Worm (Caenorhabditis elegans) whole organism, early embryonic: Measurements from ENCODE around the gene Y48B6A.1.

ENCODE experiments used
- F13C5.2 ChIP-seq: sonication (generic microtip); optimal IDR thresholded peaks from 2 replicates; lab custom pipeline; 2017; ENCODE audit warnings: mild to moderate bottlenecking, missing genetic modification characterization, inconsistent platforms, missing compliant biosample characterization
- aly-1 ChIP-seq: sonication (generic microtip); optimal IDR thresholded peaks from 2 replicates; lab custom pipeline; 2016; ENCODE audit warnings: missing genetic modification characterization, missing compliant biosample characterization
- ama-1 ChIP-seq: fragments of 150-350 bp; optimal IDR thresholded peaks from 2 replicates; lab custom pipeline; 2014
- ceh-13 ChIP-seq: fragments of 200-800 bp; sonication (Bioruptor generic); optimal IDR thresholded peaks from 2 replicates; lab custom pipeline; 2018; ENCODE audit warnings: mild to moderate bottlenecking, missing genetic modification characterization, missing compliant biosample characterization
- ets-7 ChIP-seq: sonication (generic microtip); optimal IDR thresholded peaks from 2 replicates; lab custom pipeline; 2016; ENCODE audit warnings: missing genotype, missing genetic modification characterization, missing compliant biosample characterization
- flt-1 ChIP-seq: fragments of 200-800 bp; sonication (Bioruptor generic); IDR thresholded peaks from 2 replicates; pipeline ENCODE4 v1.3.6; 2022; ENCODE audit warnings: missing genetic modification characterization, missing compliant biosample characterization
- hmbx-1 ChIP-seq: sonication (generic microtip); optimal IDR thresholded peaks from 2 replicates; lab custom pipeline; 2016; ENCODE audit warnings: mild to moderate bottlenecking, missing genetic modification characterization, missing compliant biosample characterization
- hnd-1 ChIP-seq: sonication (generic microtip); optimal IDR thresholded peaks from 2 replicates; lab custom pipeline; 2016; ENCODE audit warnings: missing genetic modification characterization, missing compliant biosample characterization
- sea-1 ChIP-seq: fragments of 200-800 bp; sonication (Bioruptor generic); conservative IDR thresholded peaks from 2 replicates; pipeline ENCODE4 v1.3.6; 2022; ENCODE audit warnings: missing genetic modification characterization, missing compliant biosample characterization
- tbx-11 ChIP-seq: fragments of 200-800 bp; sonication (Bioruptor generic); IDR thresholded peaks from 2 replicates; pipeline ENCODE4 v1.3.6; 2022; ENCODE audit warnings: missing genetic modification characterization, missing compliant biosample characterization
- tbx-37 ChIP-seq: fragments of 200-800 bp; sonication (Bioruptor generic); conservative IDR thresholded peaks from 2 replicates; pipeline ENCODE4 v1.3.6; 2022; ENCODE audit warnings: missing genetic modification reagents, missing genetic modification characterization, missing compliant biosample characterization
- tra-4 ChIP-seq: sonication (generic microtip); optimal IDR thresholded peaks from 2 replicates; lab custom pipeline; 2017; ENCODE audit warnings: missing genetic modification characterization, missing compliant biosample characterization

DNA sequence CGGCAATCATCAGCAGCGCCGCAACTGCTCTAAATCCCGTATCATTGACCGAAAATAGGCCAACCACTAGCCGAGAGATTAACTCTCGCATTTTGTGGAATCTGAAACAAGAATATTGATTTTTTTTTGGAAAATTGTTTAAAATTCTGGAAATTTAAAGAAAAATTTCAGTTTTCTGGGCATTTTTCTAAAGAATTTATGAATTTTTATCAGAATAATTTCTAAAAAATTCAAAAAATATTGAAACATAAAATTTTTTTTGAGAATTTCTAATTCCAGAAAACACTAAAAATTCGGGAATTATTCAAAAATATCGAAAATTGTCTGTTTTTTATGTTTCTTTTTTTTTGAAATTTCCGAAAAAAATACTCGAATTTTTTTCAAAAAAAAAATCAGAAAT, 21.4 kb downstream of the Y48B6A.1 start, which contains the start of gene algn-3:
- no peak for TF ChIP-seq F13C5.2 (tag; lab: Kevin White, UChicago)
- no peak for TF ChIP-seq tra-4 (tag; lab: Kevin White, UChicago)
- TF ChIP-seq hmbx-1 (tag; lab: Kevin White, UChicago): no peak
- no peak for TF ChIP-seq ceh-13 (GFP tag; lab: Kevin White, UChicago)
- TF ChIP-seq aly-1 (tag; lab: Kevin White, UChicago): no peak
- no peak for TF ChIP-seq flt-1 (GFP tag; lab: Robert Waterston, UW)
- TF ChIP-seq tbx-37 (GFP tag; lab: Robert Waterston, UW): no peak
- TF ChIP-seq hnd-1 (tag; lab: Kevin White, UChicago): no peak
- TF ChIP-seq ama-1 (lab: Kevin White, UChicago): no peak
- TF ChIP-seq sea-1 (GFP tag; lab: Robert Waterston, UW): no peak
- TF ChIP-seq tbx-11 (GFP tag; lab: Robert Waterston, UW): no peak
- TF ChIP-seq ets-7 (tag; lab: Kevin White, UChicago): no peak
